Fruit fly (Drosophila melanogaster) whole organism, embryonic: ENCODE results near the gene CG32066.

Source experiments
- B-H1 ChIP-seq: fragments of 200-800 bp; sonication (Bioruptor generic); IDR thresholded peaks from 3 replicates; pipeline ENCODE4 v1.3.6; 2022; ENCODE audit warnings: missing biosample characterization, missing genetic modification characterization
- CG1024 ChIP-seq: fragments of 200-800 bp; sonication (Bioruptor generic); IDR thresholded peaks from 2 replicates; pipeline ENCODE4 v1.3.6; 2022; ENCODE audit warnings: missing biosample characterization, missing genetic modification characterization
- CG11085 ChIP-seq: fragments of 200-800 bp; sonication (Bioruptor generic); IDR thresholded peaks from 2 replicates; pipeline ENCODE4 v1.3.6; 2022; ENCODE audit warnings: missing biosample characterization, missing genetic modification characterization
- CG11398 ChIP-seq: fragments of 200-800 bp; sonication (Bioruptor generic); optimal IDR thresholded peaks from 2 replicates; lab custom pipeline; 2016; ENCODE audit warnings: missing biosample characterization, missing genetic modification characterization
- CG11504 ChIP-seq: fragments of 200-800 bp; sonication (Bioruptor generic); optimal IDR thresholded peaks from 3 replicates; lab custom pipeline; 2019; ENCODE audit warnings: missing biosample characterization, mild to moderate bottlenecking, missing genetic modification characterization, moderate library complexity
- CG14710 ChIP-seq: fragments of 200-800 bp; sonication (Bioruptor generic); optimal IDR thresholded peaks from 3 replicates; lab custom pipeline; 2019; ENCODE audit warnings: missing biosample characterization, mild to moderate bottlenecking, missing genetic modification characterization, moderate library complexity
- CG15073 ChIP-seq: fragments of 200-800 bp; sonication (Bioruptor generic); optimal IDR thresholded peaks from 2 replicates; lab custom pipeline; 2016; ENCODE audit warnings: missing biosample characterization, missing genetic modification characterization
- CG1647 ChIP-seq: fragments of 200-800 bp; sonication (Bioruptor generic); optimal IDR thresholded peaks from 3 replicates; lab custom pipeline; 2016; ENCODE audit warnings: missing biosample characterization, missing genetic modification characterization
- CG16813 ChIP-seq: fragments of 200-800 bp; sonication (Bioruptor generic); IDR thresholded peaks from 3 replicates; pipeline ENCODE4 v1.3.6; 2022; ENCODE audit warnings: missing biosample characterization, missing genetic modification characterization; ENCODE audit not compliant: partially characterized antibody
- CG2712 ChIP-seq: fragments of 200-800 bp; optimal IDR thresholded peaks from 3 replicates; lab custom pipeline; 2019; ENCODE audit warnings: missing biosample characterization, mild to moderate bottlenecking, missing genetic modification characterization, moderate library complexity
- CG30403 ChIP-seq: fragments of 200-800 bp; sonication (Bioruptor generic); optimal IDR thresholded peaks from 3 replicates; lab custom pipeline; 2016; ENCODE audit warnings: missing biosample characterization, missing genetic modification characterization
- CG34224 ChIP-seq: fragments of 200-800 bp; sonication (Bioruptor generic); IDR thresholded peaks from 3 replicates; pipeline ENCODE4 v1.3.6; 2022; ENCODE audit warnings: missing biosample characterization, missing genetic modification characterization; ENCODE audit not compliant: partially characterized antibody
- CG3838 ChIP-seq: fragments of 200-800 bp; sonication (Bioruptor generic); optimal IDR thresholded peaks from 3 replicates; lab custom pipeline; 2016; ENCODE audit warnings: missing biosample characterization, missing genetic modification characterization
- CG4424 ChIP-seq: fragments of 200-800 bp; sonication (Bioruptor generic); optimal IDR thresholded peaks from 3 replicates; lab custom pipeline; 2016; ENCODE audit warnings: missing biosample characterization, missing genetic modification characterization
- CG6254 ChIP-seq: fragments of 200-800 bp; sonication (Bioruptor generic); optimal IDR thresholded peaks from 3 replicates; lab custom pipeline; 2017; ENCODE audit warnings: mild to moderate bottlenecking, missing biosample characterization, missing genetic modification reagents, missing genetic modification characterization
- CG6765 ChIP-seq: fragments of 200-800 bp; sonication (Bioruptor generic); optimal IDR thresholded peaks from 3 replicates; lab custom pipeline; 2017; ENCODE audit warnings: missing biosample characterization, mild to moderate bottlenecking, missing genetic modification characterization
- CG6813 ChIP-seq: fragments of 200-800 bp; sonication (Bioruptor generic); optimal IDR thresholded peaks from 2 replicates; lab custom pipeline; 2017; ENCODE audit warnings: missing biosample characterization, missing genetic modification characterization, mild to moderate bottlenecking, moderate library complexity, missing genetic modification reagents
- CG7357 ChIP-seq: fragments of 200-800 bp; sonication (Bioruptor generic); IDR thresholded peaks from 3 replicates; pipeline ENCODE4 v1.3.6; 2022; ENCODE audit warnings: missing biosample characterization, missing genetic modification characterization
- CG9609 ChIP-seq: fragments of 200-800 bp; sonication (Bioruptor generic); optimal IDR thresholded peaks from 3 replicates; lab custom pipeline; 2016; ENCODE audit warnings: missing biosample characterization, missing genetic modification characterization
- CG9817 ChIP-seq: fragments of 200-800 bp; sonication (Bioruptor generic); optimal IDR thresholded peaks from 2 replicates; lab custom pipeline; 2018; ENCODE audit warnings: missing biosample characterization, mild to moderate bottlenecking, missing genetic modification characterization, moderate library complexity
- Chrac-16 ChIP-seq: fragments of 200-800 bp; sonication (Bioruptor generic); optimal IDR thresholded peaks from 3 replicates; lab custom pipeline; 2016; ENCODE audit warnings: missing biosample characterization, missing genetic modification characterization
- Drgx ChIP-seq: fragments of 200-800 bp; sonication (Bioruptor generic); IDR thresholded peaks from 2 replicates; pipeline ENCODE4 v1.3.6; 2022; ENCODE audit warnings: missing biosample characterization, missing genetic modification characterization
- Ets65A ChIP-seq: fragments of 200-800 bp; sonication (Bioruptor generic); peaks from one replicate; lab custom pipeline; 2016; ENCODE audit warnings: missing biosample characterization, missing genetic modification characterization
- Fer1 ChIP-seq: fragments of 200-800 bp; sonication (Bioruptor generic); optimal IDR thresholded peaks from 2 replicates; lab custom pipeline; 2017; ENCODE audit warnings: missing biosample characterization, mild to moderate bottlenecking, missing genetic modification characterization
- H15 ChIP-seq: fragments of 200-800 bp; sonication (Bioruptor generic); IDR thresholded peaks from 3 replicates; pipeline ENCODE4 v1.3.6; 2022; ENCODE audit warnings: missing biosample characterization, missing genetic modification characterization
- HLHmδ ChIP-seq: fragments of 200-800 bp; sonication (Bioruptor generic); optimal IDR thresholded peaks from 2 replicates; lab custom pipeline; 2018; ENCODE audit warnings: missing biosample characterization, mild to moderate bottlenecking, missing genetic modification characterization, moderate library complexity
- HmgZ ChIP-seq: fragments of 200-800 bp; sonication (Bioruptor generic); optimal IDR thresholded peaks from 2 replicates; lab custom pipeline; 2018; ENCODE audit warnings: missing biosample characterization, mild to moderate bottlenecking, missing genetic modification characterization
- Hr3 ChIP-seq: fragments of 200-800 bp; sonication (Bioruptor generic); optimal IDR thresholded peaks from 3 replicates; lab custom pipeline; 2016; ENCODE audit warnings: missing biosample characterization, missing genetic modification characterization
- Jarid2 ChIP-seq: fragments of 200-800 bp; sonication (Bioruptor generic); optimal IDR thresholded peaks from 3 replicates; lab custom pipeline; 2017; ENCODE audit warnings: mild to moderate bottlenecking, missing biosample characterization, missing genetic modification reagents, missing genetic modification characterization
- Optix ChIP-seq: fragments of 200-800 bp; sonication (Bioruptor generic); IDR thresholded peaks from 3 replicates; pipeline ENCODE4 v1.3.6; 2022; ENCODE audit warnings: missing biosample characterization, missing genetic modification characterization
- PHDP ChIP-seq: fragments of 200-800 bp; sonication (Bioruptor generic); optimal IDR thresholded peaks from 3 replicates; lab custom pipeline; 2018; ENCODE audit warnings: missing biosample characterization, mild to moderate bottlenecking, missing genetic modification characterization, moderate library complexity
- Poxn ChIP-seq: fragments of 200-800 bp; sonication (Bioruptor generic); IDR thresholded peaks from 2 replicates; pipeline ENCODE4 v1.3.6; 2022; ENCODE audit warnings: missing biosample characterization, missing genetic modification characterization
- Side ChIP-seq: fragments of 200-800 bp; sonication (Bioruptor generic); optimal IDR thresholded peaks from 2 replicates; lab custom pipeline; 2016; ENCODE audit warnings: missing biosample characterization, missing genetic modification characterization
- Usf ChIP-seq: fragments of 200-800 bp; sonication (Bioruptor generic); optimal IDR thresholded peaks from 2 replicates; lab custom pipeline; 2017; ENCODE audit warnings: missing genotype, missing biosample characterization, missing genetic modification characterization
- Xrp1 ChIP-seq: fragments of 200-800 bp; sonication (Bioruptor generic); IDR thresholded peaks from 2 replicates; pipeline ENCODE4 v1.3.6; 2022; ENCODE audit warnings: missing biosample characterization, missing genetic modification characterization
- ara ChIP-seq: fragments of 200-800 bp; sonication (Bioruptor generic); IDR thresholded peaks from 2 replicates; pipeline ENCODE4 v1.3.6; 2022; ENCODE audit warnings: missing biosample characterization, missing genetic modification characterization
- caup ChIP-seq: fragments of 200-800 bp; sonication (Bioruptor generic); optimal IDR thresholded peaks from 3 replicates; lab custom pipeline; 2017; ENCODE audit warnings: missing biosample characterization, mild to moderate bottlenecking, missing genetic modification characterization, moderate library complexity; ENCODE audit not compliant: severe bottlenecking
- chinmo ChIP-seq: fragments of 200-800 bp; sonication (Bioruptor generic); IDR thresholded peaks from 4 replicates; pipeline ENCODE4 v1.3.6; 2022; ENCODE audit warnings: missing biosample characterization, missing genetic modification characterization; ENCODE audit not compliant: partially characterized antibody
- disco-r ChIP-seq: fragments of 200-800 bp; sonication (Bioruptor generic); optimal IDR thresholded peaks from 2 replicates; lab custom pipeline; 2016; ENCODE audit warnings: missing biosample characterization, missing genetic modification characterization
- dm ChIP-seq: fragments of 200-800 bp; sonication (Bioruptor generic); optimal IDR thresholded peaks from 3 replicates; lab custom pipeline; 2016; ENCODE audit warnings: missing biosample characterization, missing genetic modification characterization
- en ChIP-seq: fragments of 200-800 bp; sonication (Bioruptor generic); optimal IDR thresholded peaks from 2 replicates; lab custom pipeline; 2016; ENCODE audit warnings: missing biosample characterization, missing genetic modification characterization
- gcm ChIP-seq: fragments of 200-800 bp; sonication (Bioruptor generic); optimal IDR thresholded peaks from 2 replicates; lab custom pipeline; 2019; ENCODE audit warnings: missing biosample characterization, mild to moderate bottlenecking, missing genetic modification characterization, moderate library complexity
- ham ChIP-seq: fragments of 200-800 bp; sonication (Bioruptor generic); IDR thresholded peaks from 2 replicates; pipeline ENCODE4 v1.3.6; 2022; ENCODE audit warnings: missing biosample characterization, missing genetic modification characterization
- nom ChIP-seq: fragments of 200-800 bp; sonication (Bioruptor generic); optimal IDR thresholded peaks from 2 replicates; lab custom pipeline; 2017; ENCODE audit warnings: missing biosample characterization, missing genetic modification characterization, mild to moderate bottlenecking, moderate library complexity, missing genetic modification reagents
- peb ChIP-seq: fragments of 200-800 bp; sonication (Bioruptor generic); IDR thresholded peaks from 2 replicates; pipeline ENCODE4 v1.3.6; 2022; ENCODE audit warnings: missing biosample characterization, missing genetic modification characterization
- pita ChIP-seq: fragments of 200-800 bp; sonication (Bioruptor generic); optimal IDR thresholded peaks from 2 replicates; lab custom pipeline; 2017; ENCODE audit warnings: missing biosample characterization, mild to moderate bottlenecking, missing genetic modification characterization
- pros ChIP-seq: fragments of 200-800 bp; sonication (Bioruptor generic); optimal IDR thresholded peaks from 3 replicates; lab custom pipeline; 2019; ENCODE audit warnings: missing biosample characterization, mild to moderate bottlenecking, missing genetic modification characterization, moderate library complexity
- ro ChIP-seq: fragments of 200-800 bp; sonication (Bioruptor generic); IDR thresholded peaks from 2 replicates; pipeline ENCODE4 v1.3.6; 2022; ENCODE audit warnings: missing biosample characterization, missing genetic modification characterization
- toy ChIP-seq: fragments of 200-800 bp; sonication (Bioruptor generic); IDR thresholded peaks from 2 replicates; pipeline ENCODE4 v1.3.6; 2022; ENCODE audit warnings: missing biosample characterization, missing genetic modification characterization
- vfl ChIP-seq: fragments of 200-800 bp; sonication (Bioruptor generic); optimal IDR thresholded peaks from 2 replicates; lab custom pipeline; 2016; ENCODE audit warnings: missing biosample characterization, missing genetic modification characterization
- vnd ChIP-seq: fragments of 200-800 bp; sonication (Bioruptor generic); IDR thresholded peaks from 3 replicates; pipeline ENCODE4 v1.3.6; 2022; ENCODE audit warnings: missing biosample characterization, missing genetic modification characterization; ENCODE audit not compliant: partially characterized antibody

The CG32066 gene

dm6 chr3L:10664511-10665062, 3.8 kb upstream of the CG32066 start, which contains the start of gene simj (continued):
- TF ChIP-seq CG3838: peak; percentile 51
- TF ChIP-seq CG2712 (tag; lab: Kevin White, UChicago): peak; percentile 62
- TF ChIP-seq CG1647: peak; percentile 13
- peak; percentile 89 for TF ChIP-seq HmgZ (tag; lab: Kevin White, UChicago)
- TF ChIP-seq CG7357 (GFP tag; lab: Robert Waterston, UW): no peak
- TF ChIP-seq CG4424 (GFP tag; lab: Kevin White, UChicago): no peak
- TF ChIP-seq dm (GFP tag; lab: Kevin White, UChicago): peak; percentile 2
- no peak for TF ChIP-seq peb (GFP tag; lab: Robert Waterston, UW)
- no peak for TF ChIP-seq disco-r (GFP tag; lab: Kevin White, UChicago)
- peak; percentile 30 for TF ChIP-seq CG6813 (GFP tag; lab: Kevin White, UChicago)
- TF ChIP-seq ro: no peak
- TF ChIP-seq en (GFP tag; lab: Kevin White, UChicago): no peak
- no peak for TF ChIP-seq CG15073 (GFP tag; lab: Kevin White, UChicago)
- TF ChIP-seq CG34224 (GFP tag; lab: Robert Waterston, UW): peak; percentile 90
- peak; percentile 88 for TF ChIP-seq Jarid2 (GFP tag; lab: Kevin White, UChicago)
- TF ChIP-seq Optix: no peak
- TF ChIP-seq Drgx (GFP tag; lab: Robert Waterston, UW): peak; percentile 34; the same call in 1 of the 2 replicates
- peak; percentile 18 for TF ChIP-seq CG30403 (GFP tag; lab: Kevin White, UChicago)
- TF ChIP-seq Xrp1: peak; percentile 39; the same call in 1 of the 2 replicates
- TF ChIP-seq toy (GFP tag; lab: Robert Waterston, UW): no peak
- no peak for TF ChIP-seq CG9817 (tag; lab: Kevin White, UChicago)
- peak; percentile 21 for TF ChIP-seq Chrac-16 (GFP tag; lab: Kevin White, UChicago)
- peak; percentile 18 for TF ChIP-seq pros (GFP tag; lab: Kevin White, UChicago)
- no peak for TF ChIP-seq Usf (GFP tag; lab: Kevin White, UChicago)
- TF ChIP-seq nom (GFP tag; lab: Kevin White, UChicago): peak; percentile 72
- peak; percentile 59 for TF ChIP-seq CG6765 (GFP tag; lab: Kevin White, UChicago)
- TF ChIP-seq Side (GFP tag; lab: Kevin White, UChicago): peak; percentile 36
- TF ChIP-seq H15 (GFP tag; lab: Robert Waterston, UW): no peak
- peak; percentile 62 for TF ChIP-seq CG14710 (tag; lab: Kevin White, UChicago)
- peak; percentile 65 for TF ChIP-seq caup (GFP tag; lab: Kevin White, UChicago)
- peak; percentile 55 for TF ChIP-seq vfl
- TF ChIP-seq CG11398: peak; percentile 52
- no peak for TF ChIP-seq CG11085 (GFP tag; lab: Robert Waterston, UW)
- TF ChIP-seq pita (GFP tag; lab: Kevin White, UChicago): peak; percentile 73
- no peak for TF ChIP-seq ham (GFP tag; lab: Robert Waterston, UW)
- TF ChIP-seq CG9609: no peak
- TF ChIP-seq CG6254: no peak
- peak; percentile 83 for TF ChIP-seq CG16813 (GFP tag; lab: Robert Waterston, UW)
- TF ChIP-seq Poxn (GFP tag; lab: Robert Waterston, UW): no peak
- TF ChIP-seq vnd (GFP tag; lab: Robert Waterston, UW): peak; percentile 64
- TF ChIP-seq gcm (GFP tag; lab: Kevin White, UChicago): no peak
- no peak for TF ChIP-seq Hr3 (GFP tag; lab: Kevin White, UChicago)
- peak; percentile 75 for TF ChIP-seq HLHmδ (GFP tag; lab: Kevin White, UChicago)
- no peak for TF ChIP-seq ara (GFP tag; lab: Robert Waterston, UW)
- no peak for TF ChIP-seq Ets65A (GFP tag; lab: Kevin White, UChicago)
- TF ChIP-seq CG11504 (tag; lab: Kevin White, UChicago): peak; percentile 55
- TF ChIP-seq B-H1: no peak; the same call in 2 of the 3 replicates
- peak; percentile 80 for TF ChIP-seq Fer1 (GFP tag; lab: Kevin White, UChicago)
- TF ChIP-seq PHDP (tag; lab: Kevin White, UChicago): peak; percentile 34
- no peak for TF ChIP-seq CG1024
- peak; percentile 96 for TF ChIP-seq chinmo (GFP tag; lab: Robert Waterston, UW)
